Fruit fly (Drosophila melanogaster) whole organism, embryonic: ENCODE measurements around the gene CG16749.

Experiments
- Atf-2 ChIP-seq: fragments of 200-800 bp; sonication (Bioruptor generic); optimal IDR thresholded peaks from 2 replicates; lab custom pipeline; 2016; ENCODE audit warnings: missing biosample characterization, missing genetic modification characterization
- Bgb ChIP-seq: fragments of 200-800 bp; sonication (Bioruptor generic); IDR thresholded peaks from 2 replicates; pipeline ENCODE4 v1.3.6; 2022; ENCODE audit warnings: missing biosample characterization, missing genetic modification characterization; ENCODE audit not compliant: partially characterized antibody
- CG10147 ChIP-seq: fragments of 200-800 bp; sonication (Bioruptor generic); optimal IDR thresholded peaks from 2 replicates; lab custom pipeline; 2019; ENCODE audit warnings: missing biosample characterization, mild to moderate bottlenecking, missing genetic modification characterization, moderate library complexity
- CG10979 ChIP-seq: fragments of 200-800 bp; sonication (Bioruptor generic); optimal IDR thresholded peaks from 2 replicates; lab custom pipeline; 2018; ENCODE audit warnings: missing biosample characterization, mild to moderate bottlenecking, missing genetic modification characterization, moderate library complexity
- CG11093 ChIP-seq: fragments of 200-800 bp; sonication (Bioruptor generic); IDR thresholded peaks from 3 replicates; pipeline ENCODE4 v1.3.6; 2022; ENCODE audit warnings: missing biosample characterization, missing genetic modification characterization
- CG11696 ChIP-seq: fragments of 200-800 bp; sonication (Bioruptor generic); IDR thresholded peaks from 2 replicates; pipeline ENCODE4 v1.3.6; 2022; ENCODE audit warnings: missing biosample characterization, missing genetic modification characterization
- CG12155 ChIP-seq: fragments of 200-800 bp; sonication (Bioruptor generic); optimal IDR thresholded peaks from 3 replicates; lab custom pipeline; 2016; ENCODE audit warnings: missing biosample characterization, missing genetic modification characterization
- CG12391 ChIP-seq: fragments of 200-800 bp; sonication (Bioruptor generic); optimal IDR thresholded peaks from 3 replicates; lab custom pipeline; 2018; ENCODE audit warnings: missing biosample characterization, mild to moderate bottlenecking, missing genetic modification characterization, moderate library complexity
- CG12744 ChIP-seq: fragments of 200-800 bp; sonication (Bioruptor generic); optimal IDR thresholded peaks from 2 replicates; lab custom pipeline; 2016; ENCODE audit warnings: missing biosample characterization, missing genetic modification characterization
- CG12769 ChIP-seq: fragments of 200-800 bp; sonication (Bioruptor generic); optimal IDR thresholded peaks from 2 replicates; lab custom pipeline; 2019; ENCODE audit warnings: missing biosample characterization, mild to moderate bottlenecking, missing genetic modification characterization, moderate library complexity
- CG17568 ChIP-seq: fragments of 200-800 bp; sonication (Bioruptor generic); optimal IDR thresholded peaks from 2 replicates; lab custom pipeline; 2018; ENCODE audit warnings: missing biosample characterization, mild to moderate bottlenecking, missing genetic modification characterization, moderate library complexity
- CG18011 ChIP-seq: fragments of 200-800 bp; sonication (Bioruptor generic); optimal IDR thresholded peaks from 2 replicates; lab custom pipeline; 2017; ENCODE audit warnings: missing biosample characterization, missing genetic modification characterization, mild to moderate bottlenecking, moderate library complexity, missing genotype
- CG1832 ChIP-seq: fragments of 200-800 bp; sonication (Bioruptor generic); optimal IDR thresholded peaks from 2 replicates; lab custom pipeline; 2017; ENCODE audit warnings: missing biosample characterization, mild to moderate bottlenecking, missing genetic modification characterization, inconsistent platforms
- CG2199 ChIP-seq: fragments of 200-800 bp; sonication (Bioruptor generic); IDR thresholded peaks from 3 replicates; pipeline ENCODE4 v1.3.6; 2022; ENCODE audit warnings: missing biosample characterization, missing genetic modification characterization
- CG2712 ChIP-seq: fragments of 200-800 bp; optimal IDR thresholded peaks from 3 replicates; lab custom pipeline; 2019; ENCODE audit warnings: missing biosample characterization, mild to moderate bottlenecking, missing genetic modification characterization, moderate library complexity
- CG30403 ChIP-seq: fragments of 200-800 bp; sonication (Bioruptor generic); optimal IDR thresholded peaks from 3 replicates; lab custom pipeline; 2016; ENCODE audit warnings: missing biosample characterization, missing genetic modification characterization
- CG34224 ChIP-seq: fragments of 200-800 bp; sonication (Bioruptor generic); IDR thresholded peaks from 3 replicates; pipeline ENCODE4 v1.3.6; 2022; ENCODE audit warnings: missing biosample characterization, missing genetic modification characterization; ENCODE audit not compliant: partially characterized antibody
- CG3726 ChIP-seq: fragments of 200-800 bp; sonication (Bioruptor generic); IDR thresholded peaks from 3 replicates; pipeline ENCODE4, ENCODE4 v1.3.6; 2022; ENCODE audit warnings: missing biosample characterization, missing genetic modification characterization
- CG5953 ChIP-seq: fragments of 200-800 bp; sonication (Bioruptor generic); IDR thresholded peaks from 2 replicates; pipeline ENCODE4 v1.3.6; 2022; ENCODE audit warnings: missing biosample characterization, missing genetic modification characterization
- CG6272 ChIP-seq: fragments of 200-800 bp; sonication (Bioruptor generic); IDR thresholded peaks from 2 replicates; pipeline ENCODE4 v1.3.6; 2022; ENCODE audit warnings: missing biosample characterization, missing genetic modification characterization
- D19A ChIP-seq: fragments of 200-800 bp; optimal IDR thresholded peaks from 3 replicates; lab custom pipeline; 2019; ENCODE audit warnings: missing biosample characterization, mild to moderate bottlenecking, missing genetic modification characterization, moderate library complexity
- Dip2 ChIP-seq: fragments of 200-800 bp; sonication (Bioruptor generic); IDR thresholded peaks from 2 replicates; pipeline ENCODE4 v1.3.6; 2022; ENCODE audit warnings: missing biosample characterization, missing genetic modification characterization
- Dref ChIP-seq: fragments of 200-800 bp; sonication (Bioruptor generic); IDR thresholded peaks from 2 replicates; pipeline ENCODE4 v1.3.6; 2022; ENCODE audit warnings: missing biosample characterization, missing genetic modification characterization
- GATAe ChIP-seq: fragments of 200-800 bp; sonication (Bioruptor generic); conservative IDR thresholded peaks from 2 replicates; pipeline ENCODE4 v1.3.6; 2022; ENCODE audit warnings: missing biosample characterization, missing genetic modification characterization
- HLHmδ ChIP-seq: fragments of 200-800 bp; sonication (Bioruptor generic); optimal IDR thresholded peaks from 2 replicates; lab custom pipeline; 2018; ENCODE audit warnings: missing biosample characterization, mild to moderate bottlenecking, missing genetic modification characterization, moderate library complexity
- Hr51 ChIP-seq, 2 experiments: fragments of 200-800 bp; sonication (Bioruptor generic); optimal IDR thresholded peaks; 2 replicates in 1 of 2; 3 replicates in 1 of 2; lab custom pipeline; 2016 to 2018; ENCODE audit warnings: missing biosample characterization in 2 of 2, missing genetic modification characterization in 2 of 2, mild to moderate bottlenecking in 1 of 2, moderate library complexity in 1 of 2
- Max ChIP-seq: fragments of 200-800 bp; sonication (Bioruptor generic); optimal IDR thresholded peaks from 2 replicates; lab custom pipeline; 2016; ENCODE audit warnings: missing biosample characterization, mild to moderate bottlenecking, missing genetic modification characterization
- NFAT ChIP-seq: fragments of 200-800 bp; sonication (Bioruptor generic); IDR thresholded peaks from 2 replicates; pipeline ENCODE4 v1.3.6; 2022; ENCODE audit warnings: missing biosample characterization, missing genetic modification characterization
- Nf-YA ChIP-seq: fragments of 200-800 bp; sonication (Bioruptor generic); IDR thresholded peaks from 2 replicates; pipeline ENCODE4 v1.3.6; 2022; ENCODE audit warnings: missing biosample characterization, missing genetic modification characterization
- Pdp1 ChIP-seq, 2 experiments: fragments of 200-800 bp; sonication (Bioruptor generic); optimal IDR thresholded peaks; 3 replicates each; lab custom pipeline; 2016; ENCODE audit warnings: missing biosample characterization in 2 of 2, missing genetic modification characterization in 2 of 2, mild to moderate bottlenecking in 1 of 2, moderate library complexity in 1 of 2
- Sox100B ChIP-seq: fragments of 200-800 bp; sonication (Bioruptor generic); optimal IDR thresholded peaks from 3 replicates; lab custom pipeline; 2018; ENCODE audit warnings: missing biosample characterization, mild to moderate bottlenecking, missing genetic modification characterization
- Sox102F ChIP-seq: fragments of 200-800 bp; sonication (Bioruptor generic); optimal IDR thresholded peaks from 2 replicates; lab custom pipeline; 2018; ENCODE audit warnings: missing biosample characterization, mild to moderate bottlenecking, missing genetic modification characterization, moderate library complexity
- TFAM ChIP-seq: fragments of 200-800 bp; sonication (Bioruptor generic); optimal IDR thresholded peaks from 2 replicates; lab custom pipeline; 2017; ENCODE audit warnings: missing biosample characterization, missing genetic modification characterization, inconsistent platforms
- Tbp ChIP-seq: fragments of >200 bp; optimal IDR thresholded peaks from 2 replicates; lab custom pipeline; 2018; ENCODE audit warnings: missing biosample characterization, missing genetic modification characterization
- cad ChIP-seq: fragments of >200 bp; optimal IDR thresholded peaks from 2 replicates; lab custom pipeline; 2017; ENCODE audit warnings: missing biosample characterization, missing genetic modification characterization
- chif ChIP-seq, 2 experiments: fragments of 200-800 bp; sonication (Bioruptor generic); optimal IDR thresholded peaks; 3 replicates each; lab custom pipeline; 2016; ENCODE audit warnings: missing biosample characterization in 2 of 2, missing genetic modification characterization in 2 of 2
- dati ChIP-seq: fragments of 200-800 bp; sonication (Bioruptor generic); IDR thresholded peaks from 2 replicates; pipeline ENCODE4 v1.3.6; 2022; ENCODE audit warnings: missing biosample characterization, missing genetic modification characterization
- fru ChIP-seq: fragments of >200 bp; optimal IDR thresholded peaks from 2 replicates; lab custom pipeline; 2017
- grau ChIP-seq: fragments of 200-800 bp; optimal IDR thresholded peaks from 3 replicates; lab custom pipeline; 2019; ENCODE audit warnings: missing biosample characterization, mild to moderate bottlenecking, missing genetic modification characterization, moderate library complexity
- hkb ChIP-seq, 2 experiments: fragments of 200-800 bp in 1 of 2; fragments of >200 bp in 1 of 2; sonication (Bioruptor generic) in 1 of 2; IDR thresholded peaks in 1 of 2; optimal IDR thresholded peaks in 1 of 2; 2 replicates each; pipeline versions ENCODE4 v1.3.6 to Lab custom; 2017 to 2022; ENCODE audit warnings: missing biosample characterization in 1 of 2, missing genetic modification characterization in 1 of 2
- jing ChIP-seq: fragments of 200-800 bp; sonication (Bioruptor generic); optimal IDR thresholded peaks from 2 replicates; lab custom pipeline; 2018; ENCODE audit warnings: missing biosample characterization, mild to moderate bottlenecking, missing genetic modification characterization
- kay ChIP-seq: fragments of 200-800 bp; sonication (Bioruptor generic); optimal IDR thresholded peaks from 2 replicates; lab custom pipeline; 2016; ENCODE audit warnings: missing biosample characterization, missing genetic modification characterization
- nerfin-2 ChIP-seq: fragments of 200-800 bp; sonication (Bioruptor generic); IDR thresholded peaks from 2 replicates; pipeline ENCODE4 v1.3.6; 2022; ENCODE audit warnings: missing biosample characterization, missing genetic modification characterization; ENCODE audit not compliant: partially characterized antibody
- odd ChIP-seq: fragments of 200-800 bp; sonication (Bioruptor generic); optimal IDR thresholded peaks from 2 replicates; lab custom pipeline; 2017; ENCODE audit warnings: missing biosample characterization, mild to moderate bottlenecking, missing genetic modification characterization
- phol ChIP-seq: fragments of 200-800 bp; sonication (Bioruptor generic); optimal IDR thresholded peaks from 3 replicates; lab custom pipeline; 2018; ENCODE audit warnings: missing biosample characterization, mild to moderate bottlenecking, missing genetic modification characterization, moderate library complexity
- pros ChIP-seq: fragments of 200-800 bp; sonication (Bioruptor generic); optimal IDR thresholded peaks from 3 replicates; lab custom pipeline; 2019; ENCODE audit warnings: missing biosample characterization, mild to moderate bottlenecking, missing genetic modification characterization, moderate library complexity
- psq ChIP-seq: fragments of 200-800 bp; sonication (Bioruptor generic); optimal IDR thresholded peaks from 2 replicates; lab custom pipeline; 2017; ENCODE audit warnings: missing biosample characterization, missing genetic modification characterization
- sc ChIP-seq, 3 experiments: fragments of >200 bp in 2 of 3; fragments of 200-800 bp in 1 of 3; sonication (Bioruptor generic) in 1 of 3; optimal IDR thresholded peaks; 2 replicates in 2 of 3; 3 replicates in 1 of 3; lab custom pipeline; 2017; ENCODE audit warnings: mild to moderate bottlenecking in 1 of 3, missing biosample characterization in 1 of 3, missing genetic modification characterization in 1 of 3, missing genetic modification reagents in 1 of 3
- tup ChIP-seq: fragments of 200-800 bp; sonication (Bioruptor generic); optimal IDR thresholded peaks from 2 replicates; lab custom pipeline; 2016; ENCODE audit warnings: missing biosample characterization, mild to moderate bottlenecking, missing genetic modification characterization, moderate library complexity
- vnd ChIP-seq: fragments of 200-800 bp; sonication (Bioruptor generic); IDR thresholded peaks from 3 replicates; pipeline ENCODE4 v1.3.6; 2022; ENCODE audit warnings: missing biosample characterization, missing genetic modification characterization; ENCODE audit not compliant: partially characterized antibody

Gene CG16749

DNA sequence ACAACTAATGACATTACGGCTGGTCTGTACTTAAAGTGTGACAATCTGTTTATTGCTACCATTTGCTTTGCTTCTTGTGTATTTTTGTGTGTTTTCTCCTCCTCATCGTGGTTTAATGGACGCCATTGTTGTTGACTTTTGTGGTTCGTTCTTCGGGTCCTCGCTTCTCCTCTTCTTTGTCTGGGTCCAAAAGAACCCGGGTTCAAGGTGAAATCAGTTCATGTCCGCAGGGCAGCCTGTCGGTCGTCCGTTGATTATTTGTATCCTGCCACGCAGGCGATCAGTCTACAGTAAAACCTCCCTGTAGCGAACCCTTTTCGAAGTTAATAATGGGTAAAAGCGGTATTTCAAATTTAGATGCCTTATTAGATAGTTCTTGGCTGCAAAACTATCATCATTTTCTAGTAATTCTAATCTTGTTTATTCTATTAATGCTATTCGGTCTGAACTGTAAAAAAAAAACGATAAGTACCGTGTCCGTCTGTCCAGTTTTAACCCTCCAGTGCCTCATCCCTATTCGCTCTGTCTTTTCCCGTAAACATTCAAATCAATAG is 17.7 kb upstream of the CG16749 start (continued):
- TF ChIP-seq CG12155 (GFP tag; lab: Kevin White, UChicago) (no peak), kay (GFP tag; lab: Kevin White, UChicago) (no peak), CG12769 (no peak), TFAM (GFP tag; lab: Kevin White, UChicago) (no peak), tup (no peak), D19A (peak; percentile 6), vnd (GFP tag; lab: Robert Waterston, UW) (no peak), Sox102F (no peak), Dip2 (GFP tag; lab: Robert Waterston, UW) (no peak), Hr51 (GFP tag; optimal IDR thresholded peaks at IDR 0.05; lab: Kevin White, UChicago) (no peak), dati (GFP tag; lab: Robert Waterston, UW) (no peak), CG12391 (tag; lab: Kevin White, UChicago) (no peak), Dref (GFP tag; lab: Robert Waterston, UW) (no peak), NFAT (GFP tag; lab: Robert Waterston, UW) (no peak), pros (GFP tag; lab: Kevin White, UChicago) (peak; percentile 17), CG6272 (GFP tag; lab: Robert Waterston, UW) (no peak), CG12744 (GFP tag; lab: Kevin White, UChicago) (no peak), Tbp (GFP tag; lab: Kevin White, UChicago) (no peak), Pdp1 (GFP tag; optimal IDR thresholded peaks at IDR 0.05; lab: Kevin White, UChicago) (no peak), jing (no peak), grau (tag; lab: Kevin White, UChicago) (peak; percentile 91), Nf-YA (GFP tag; lab: Robert Waterston, UW) (no peak), hkb (optimal IDR thresholded peaks at IDR 0.05; lab: Kevin White, UChicago) (no peak), hkb (GFP tag; IDR thresholded peaks at IDR 0.05; lab: Robert Waterston, UW) (no peak), cad (GFP tag; lab: Kevin White, UChicago) (no peak), CG10979 (tag; lab: Kevin White, UChicago) (peak; percentile 17), CG10147 (GFP tag; lab: Kevin White, UChicago) (no peak), sc (optimal IDR thresholded peaks at IDR 0.05; lab: Kevin White, UChicago) (no peak), sc (GFP tag; optimal IDR thresholded peaks at IDR 0.05; lab: Kevin White, UChicago) (no peak), chif (GFP tag; optimal IDR thresholded peaks at IDR 0.05; lab: Kevin White, UChicago) (no peak), CG2712 (peak; percentile 26), CG3726 (GFP tag; lab: Robert Waterston, UW) (no peak), CG2199 (GFP tag; lab: Robert Waterston, UW) (peak; percentile 74; the same call in 1 of the 3 replicates), fru (lab: Kevin White, UChicago) (no peak), Atf-2 (GFP tag; lab: Kevin White, UChicago) (no peak), phol (tag; lab: Kevin White, UChicago) (peak; percentile 42), CG18011 (GFP tag; lab: Kevin White, UChicago) (no peak), HLHmδ (GFP tag; lab: Kevin White, UChicago) (no peak), nerfin-2 (GFP tag; lab: Robert Waterston, UW) (no peak), CG17568 (no peak), GATAe (GFP tag; lab: Robert Waterston, UW) (no peak), CG34224 (GFP tag; lab: Robert Waterston, UW) (no peak), CG1832 (GFP tag; lab: Kevin White, UChicago) (no peak), CG11093 (no peak), psq (GFP tag; lab: Kevin White, UChicago) (no peak), Max (GFP tag; lab: Kevin White, UChicago) (no peak), CG11696 (no peak), CG30403 (no peak), Bgb (no peak), CG5953 (GFP tag; lab: Robert Waterston, UW) (no peak), Sox100B (GFP tag; lab: Kevin White, UChicago) (no peak), odd (GFP tag; lab: Kevin White, UChicago) (no peak)
